Worm (Caenorhabditis elegans): ENCODE measurements around the gene W06G6.15.
"Not testable (repeated sequence)": the region's sequence is repeated elsewhere in the genome, so short reads cannot be mapped to it uniquely, and the experiment has no call there.

The W06G6.15 gene

DNA sequence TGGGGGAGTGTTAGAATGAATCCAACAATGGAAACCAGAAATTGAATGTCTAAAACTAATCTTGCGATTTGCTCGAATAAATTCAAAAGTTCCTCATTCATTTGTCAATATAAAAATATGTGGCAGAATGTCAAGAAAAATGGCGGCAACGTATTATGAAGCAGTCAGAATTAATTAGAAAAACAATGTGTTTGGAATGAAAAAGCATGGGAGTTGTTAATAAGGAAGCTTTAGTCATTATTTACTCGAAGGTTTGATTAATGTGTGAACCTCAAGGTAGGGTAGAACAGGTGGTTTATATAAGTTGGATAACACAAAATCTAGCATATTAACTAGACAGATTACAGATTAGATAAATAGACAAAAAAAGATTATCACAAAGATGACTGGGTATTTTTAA is 16.1 kb upstream of the W06G6.15 start, which contains the start of gene srw-76:
srw-76 (minus strand) TSS at position 101 of the 400 bp plus-strand sequence.
- TF ChIP-seq him-1 (tag; optimal IDR thresholded peaks at IDR 0.05), result no peak
- no peak for TF ChIP-seq W03F9.2 (tag; optimal IDR thresholded peaks at IDR 0.05)
- no peak for TF ChIP-seq dao-5 (tag; optimal IDR thresholded peaks at IDR 0.05)

DNA sequence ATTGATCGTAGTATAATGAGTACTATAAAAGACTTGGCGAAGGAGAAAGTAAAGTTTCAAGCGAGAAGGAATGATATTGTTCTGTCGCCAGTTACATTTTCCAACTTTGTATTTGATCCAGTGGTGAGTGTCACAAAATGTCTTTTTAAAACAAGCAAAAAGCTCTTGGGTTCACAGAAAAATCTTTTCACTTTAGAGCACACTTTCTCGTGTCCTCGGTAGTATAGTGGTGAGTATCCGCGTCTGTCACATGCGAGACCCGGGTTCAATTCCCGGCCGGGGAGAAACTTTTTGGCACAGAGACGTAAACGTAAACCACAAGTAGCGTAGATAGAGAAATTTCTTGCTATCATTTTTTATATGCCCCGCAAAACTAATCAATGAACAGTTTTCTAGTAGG is 14.0 kb upstream of the W06G6.15 start:
- no peak for TF ChIP-seq him-1 (tag; optimal IDR thresholded peaks at IDR 0.05)
- TF ChIP-seq dao-5 (tag; optimal IDR thresholded peaks at IDR 0.05), result no peak
- TF ChIP-seq W03F9.2 (tag; optimal IDR thresholded peaks at IDR 0.05), result no peak

DNA sequence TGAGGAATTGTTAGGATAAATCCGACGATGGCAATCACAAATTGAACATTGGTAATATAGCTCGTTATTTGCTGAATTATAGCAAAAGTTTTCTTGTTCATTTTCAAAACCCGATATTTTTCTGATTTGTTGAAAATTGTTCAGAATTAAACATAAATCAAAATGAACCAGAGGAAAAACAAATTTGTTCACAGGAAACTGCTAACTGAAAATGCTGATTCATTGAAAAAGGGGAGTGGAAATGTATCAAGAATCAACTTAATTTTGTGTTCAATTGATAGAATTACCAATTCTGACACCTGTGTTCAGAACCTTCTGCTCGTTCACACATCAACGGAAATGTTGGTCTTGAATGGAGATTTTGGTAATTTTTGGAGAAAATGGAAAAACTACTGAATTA is 10.8 kb upstream of the W06G6.15 start, which contains the start of gene srw-77:
srw-77 (minus strand) TSS at position 101 of the 400 bp plus-strand sequence.
- no peak for TF ChIP-seq him-1 (tag; optimal IDR thresholded peaks at IDR 0.05)
- TF ChIP-seq W03F9.2 (tag; optimal IDR thresholded peaks at IDR 0.05), result no peak
- no peak for TF ChIP-seq dao-5 (tag; optimal IDR thresholded peaks at IDR 0.05)

DNA sequence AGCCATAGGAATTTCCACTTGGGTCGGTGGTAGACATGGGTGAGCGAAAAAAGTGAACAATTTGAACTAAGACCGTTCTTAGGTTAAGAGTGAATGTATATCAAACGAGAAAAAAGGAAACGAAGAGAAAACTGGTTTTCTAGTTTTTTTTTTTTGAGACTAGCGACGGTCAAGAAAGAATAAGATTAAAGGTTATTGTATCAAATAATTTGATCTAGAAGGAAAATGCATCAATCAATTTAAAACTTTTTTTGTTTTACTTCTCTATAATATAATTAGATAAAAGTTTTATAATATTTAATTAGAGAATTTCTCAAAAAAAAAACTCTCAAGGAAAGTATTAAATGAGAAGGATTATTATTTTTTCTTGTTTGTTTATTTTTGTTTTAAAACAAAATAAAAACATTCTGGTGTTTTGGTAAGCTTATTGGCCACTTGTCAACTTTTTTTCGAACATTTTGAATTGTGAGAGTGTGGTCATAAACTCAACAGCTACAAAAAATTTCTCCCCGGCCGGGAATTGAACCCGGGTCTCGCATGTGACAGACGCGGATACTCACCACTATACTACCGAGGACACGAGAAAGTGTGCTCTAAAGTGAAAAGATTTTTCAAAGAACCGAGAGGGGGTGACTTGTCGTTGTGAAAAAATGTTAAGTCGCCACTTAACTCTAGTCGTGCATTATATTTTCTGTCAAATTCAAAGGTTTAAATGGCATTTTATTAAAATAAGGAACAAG is 9.0 kb upstream of the W06G6.15 start, which contains the start of gene W06G6.17:
W06G6.17 (minus strand) TSS at position 51 of the 740 bp plus-strand sequence.
- TF ChIP-seq him-1 (tag; optimal IDR thresholded peaks at IDR 0.05), result no peak
- TF ChIP-seq W03F9.2 (tag; optimal IDR thresholded peaks at IDR 0.05), result no peak
- no peak for TF ChIP-seq dao-5 (tag; optimal IDR thresholded peaks at IDR 0.05)

DNA sequence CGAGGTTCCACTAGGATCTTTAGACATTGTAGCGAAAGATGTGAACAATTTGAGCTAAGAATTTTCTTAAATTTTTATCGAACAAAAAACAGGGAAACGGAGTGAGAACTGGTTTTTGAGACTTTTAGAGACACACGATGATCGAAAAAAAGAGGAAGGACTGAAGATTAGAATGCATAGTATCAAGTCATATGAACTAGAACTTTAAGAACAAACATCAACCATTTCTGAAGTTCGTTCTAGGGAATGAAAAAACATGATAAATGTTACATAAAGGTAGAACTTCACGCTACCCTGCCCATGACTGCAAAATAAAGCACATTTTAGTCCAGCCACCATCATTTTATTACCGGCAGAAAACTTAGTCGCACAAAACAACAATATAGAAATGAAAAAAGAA is 8.0 kb upstream of the W06G6.15 start, which contains the start of gene W06G6.9:
W06G6.9 (minus strand) TSS at position 101 of the 400 bp plus-strand sequence.
- TF ChIP-seq him-1 (tag; optimal IDR thresholded peaks at IDR 0.05), result no peak
- TF ChIP-seq dao-5 (tag; optimal IDR thresholded peaks at IDR 0.05), result no peak

DNA sequence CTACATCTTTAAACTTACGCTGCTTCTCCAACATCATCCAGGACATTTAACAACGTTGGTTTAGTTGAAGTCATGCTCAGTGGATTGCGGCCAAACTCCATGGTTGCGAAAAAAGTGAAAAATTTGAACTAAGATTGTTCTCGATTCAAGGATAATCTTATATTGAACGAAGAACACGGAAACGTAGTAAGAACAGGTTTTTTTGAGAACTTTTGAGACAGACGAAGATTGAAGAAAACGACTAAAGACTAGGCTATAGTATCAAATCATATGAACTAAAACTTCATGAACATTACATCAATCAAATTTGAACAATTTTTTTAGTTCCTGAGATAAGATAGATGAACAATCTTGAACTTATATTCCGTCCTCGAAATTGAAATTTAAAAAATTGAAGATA is 7.2 kb upstream of the W06G6.15 start, which contains the start of gene W06G6.10:
W06G6.10 (minus strand) TSS at position 101 of the 400 bp plus-strand sequence.
- no peak for TF ChIP-seq him-1 (tag; optimal IDR thresholded peaks at IDR 0.05)
- no peak for TF ChIP-seq W03F9.2 (tag; optimal IDR thresholded peaks at IDR 0.05)
- TF ChIP-seq dao-5 (tag; optimal IDR thresholded peaks at IDR 0.05), result no peak

DNA sequence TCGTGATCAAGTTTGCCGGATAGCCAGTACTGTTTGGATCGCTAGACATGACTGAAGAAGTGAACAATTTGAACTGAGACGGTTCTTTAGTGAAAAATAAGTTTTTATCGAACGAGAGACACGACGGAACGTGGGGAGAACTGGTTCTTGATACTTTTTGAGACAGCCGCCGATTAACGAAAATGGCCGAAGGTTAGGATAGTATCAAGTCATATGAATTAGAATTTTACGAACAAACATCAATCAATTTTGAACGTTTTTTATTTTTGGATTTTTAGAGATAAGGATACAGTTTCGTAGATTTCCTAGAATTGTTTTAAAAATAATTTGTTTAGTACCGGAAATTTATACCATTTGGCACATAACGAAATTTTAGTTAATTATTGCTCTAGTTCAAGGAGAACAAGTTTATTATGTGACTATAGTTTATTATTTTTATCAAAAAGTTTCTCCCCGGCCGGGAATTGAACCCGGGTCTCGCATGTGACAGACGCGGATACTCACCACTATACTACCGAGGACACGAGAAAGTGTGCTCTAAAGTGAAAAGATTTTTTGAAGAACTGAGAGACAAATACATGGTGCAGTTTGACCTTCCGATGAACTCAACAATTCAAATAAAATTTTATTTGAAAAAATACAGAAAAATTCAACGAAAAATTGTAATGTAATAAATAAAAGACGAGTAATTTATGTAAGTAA is 5.9 kb upstream of the W06G6.15 start, which contains the start of gene W06G6.20:
W06G6.20 (minus strand) TSS at position 51 of the 702 bp plus-strand sequence.
- TF ChIP-seq W03F9.2 (tag; optimal IDR thresholded peaks at IDR 0.05) (no peak), dao-5 (tag; optimal IDR thresholded peaks at IDR 0.05) (no peak), him-1 (tag; optimal IDR thresholded peaks at IDR 0.05) (no peak)

DNA sequence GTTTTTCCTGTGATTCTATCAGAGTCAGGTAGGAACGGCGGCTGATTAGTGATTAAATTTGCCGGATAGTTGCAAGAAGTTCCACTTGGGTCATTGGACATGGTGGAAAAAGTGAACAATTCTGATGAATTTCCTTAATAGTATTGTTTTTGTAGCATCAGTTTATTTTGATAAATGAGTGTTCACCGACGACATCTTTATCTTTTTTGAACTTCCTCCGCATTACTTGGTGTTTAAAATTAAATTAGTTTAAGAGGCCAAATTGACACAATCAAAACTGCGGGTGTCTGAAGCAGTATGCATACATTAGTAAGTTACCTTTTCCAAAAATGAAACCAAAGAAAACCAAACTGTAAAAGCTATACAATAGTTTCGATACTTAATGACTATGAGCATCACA is 5.1 kb upstream of the W06G6.15 start, which contains the start of gene W06G6.11:
W06G6.11 (minus strand) TSS at position 101 of the 400 bp plus-strand sequence.
- TF ChIP-seq him-1, dao-5, W03F9.2 (tag; optimal IDR thresholded peaks at IDR 0.05): not testable (repeated sequence)

DNA sequence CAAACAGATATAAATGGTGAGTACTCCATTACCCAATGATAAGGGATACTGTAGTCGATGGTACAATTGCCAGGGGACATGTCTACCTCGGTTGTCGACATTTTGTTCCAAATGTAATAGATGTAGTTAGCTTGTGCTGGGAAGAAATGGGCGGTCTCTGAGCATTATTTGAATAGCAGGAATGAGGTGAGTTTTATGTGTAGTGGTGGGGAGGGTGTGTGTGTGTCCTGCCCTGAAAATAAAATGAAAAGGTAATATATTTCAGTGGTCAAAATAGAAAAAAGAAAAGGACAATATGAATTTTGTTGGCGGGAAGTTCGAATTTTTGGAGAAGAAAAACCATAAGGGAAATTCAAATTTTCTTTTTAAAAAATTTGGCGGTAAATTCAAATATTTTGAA is 6.5 kb downstream of the W06G6.15 start, which contains the start of gene Y70C5B.2:
Y70C5B.2 (minus strand) TSS at position 101 of the 400 bp plus-strand sequence.
- TF ChIP-seq W03F9.2, him-1, dao-5 (tag; optimal IDR thresholded peaks at IDR 0.05): not testable (repeated sequence)

DNA sequence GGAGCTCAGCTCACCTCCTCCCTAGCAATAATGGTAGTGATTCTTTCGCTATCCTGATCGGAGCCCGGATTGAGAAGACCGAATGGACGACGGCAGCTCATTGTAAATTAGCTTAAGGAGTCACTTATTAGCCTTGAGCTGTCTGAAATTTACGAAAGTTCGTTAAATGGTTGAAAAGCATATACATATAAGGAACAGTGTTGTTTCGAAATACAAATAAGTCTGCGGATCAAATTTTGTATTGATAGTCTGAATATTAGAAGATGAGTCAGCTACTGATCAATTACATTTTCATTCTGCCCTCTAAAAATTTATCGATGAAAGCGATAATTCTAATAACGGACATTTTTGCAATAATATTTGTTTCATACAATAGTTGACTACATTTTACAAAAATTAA is 12.3 kb downstream of the W06G6.15 start, which contains the start of gene F14F8.14:
F14F8.14 (minus strand) TSS at position 101 of the 400 bp plus-strand sequence.
- TF ChIP-seq W03F9.2 (tag; optimal IDR thresholded peaks at IDR 0.05) (no peak), him-1 (tag; optimal IDR thresholded peaks at IDR 0.05) (no peak), dao-5 (tag; optimal IDR thresholded peaks at IDR 0.05) (no peak)

DNA sequence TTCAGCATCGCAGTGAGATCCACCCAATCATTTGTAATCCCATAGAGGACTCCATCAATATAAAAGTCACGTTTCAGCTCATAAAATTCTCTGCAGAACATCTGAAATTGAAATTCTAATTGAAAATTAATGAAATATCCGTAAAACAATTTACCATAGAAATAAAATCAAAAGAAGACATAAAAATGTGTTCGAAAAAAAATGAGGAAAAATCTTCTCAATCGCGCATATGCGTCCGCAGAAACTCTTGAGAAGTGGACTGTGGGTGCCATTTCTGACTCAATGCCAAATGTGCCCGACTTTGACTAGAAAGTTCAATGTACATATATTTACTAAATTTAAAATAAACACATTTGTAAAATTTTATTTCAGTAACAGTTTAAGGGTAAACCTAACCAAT is 14.1 kb downstream of the W06G6.15 start, which contains the start of gene F14F8.9:
F14F8.9 (minus strand) TSS at position 101 of the 400 bp plus-strand sequence.
- TF ChIP-seq dao-5 (tag; optimal IDR thresholded peaks at IDR 0.05), result no peak
- no peak for TF ChIP-seq him-1 (tag; optimal IDR thresholded peaks at IDR 0.05)
- TF ChIP-seq W03F9.2 (tag; optimal IDR thresholded peaks at IDR 0.05), result no peak

DNA sequence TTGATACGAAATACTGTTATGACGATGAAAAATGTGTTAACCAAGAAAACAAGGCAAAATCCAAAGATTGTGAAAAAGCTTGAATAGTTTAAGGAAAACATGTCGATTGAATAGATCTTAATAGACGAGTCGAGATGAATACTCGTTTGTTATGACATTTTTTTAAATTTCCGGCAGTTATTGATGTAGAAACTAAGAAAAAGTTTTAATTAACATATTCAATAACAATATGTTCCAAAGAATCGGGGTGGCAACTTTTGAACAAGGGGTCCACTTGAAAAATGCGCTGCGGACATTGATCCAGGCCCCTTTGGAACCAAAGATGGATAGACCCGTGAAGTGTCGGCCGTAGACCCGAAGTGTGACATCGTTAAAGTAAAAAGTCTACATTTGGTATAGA is 16.8 kb downstream of the W06G6.15 start, which contains the start of gene str-61:
str-61 (minus strand) TSS at position 101 of the 400 bp plus-strand sequence.
- no peak for TF ChIP-seq dao-5 (tag; optimal IDR thresholded peaks at IDR 0.05)
- TF ChIP-seq W03F9.2 (tag; optimal IDR thresholded peaks at IDR 0.05), result no peak
- TF ChIP-seq him-1 (tag; optimal IDR thresholded peaks at IDR 0.05), result no peak

DNA sequence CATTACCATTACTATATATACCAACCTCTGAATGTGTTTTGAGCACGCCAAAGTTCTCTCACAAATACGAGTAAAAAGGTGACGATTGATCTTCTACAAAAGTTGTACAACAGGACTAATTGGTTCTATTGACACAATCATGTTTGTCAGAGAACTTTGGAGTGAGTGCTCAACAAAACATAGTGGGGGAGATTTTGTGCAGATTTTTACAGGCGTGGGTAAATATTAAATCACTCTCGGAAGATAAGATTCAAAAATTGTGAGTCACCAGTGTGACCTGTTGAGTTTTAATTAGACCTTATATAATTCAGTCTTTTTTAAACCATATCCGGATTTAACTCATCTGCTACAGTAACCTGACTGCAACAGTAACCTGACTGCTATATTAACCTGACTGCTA is 17.9 kb downstream of the W06G6.15 start, which contains the start of gene F14F8.8:
F14F8.8 (minus strand) TSS at position 101 of the 400 bp plus-strand sequence.
- TF ChIP-seq dao-5 (tag; optimal IDR thresholded peaks at IDR 0.05) (no peak), W03F9.2 (tag; optimal IDR thresholded peaks at IDR 0.05) (no peak), him-1 (tag; optimal IDR thresholded peaks at IDR 0.05) (no peak)

All from whole organism, L4/young adult.